Fruit fly (Drosophila melanogaster) whole organism, embryonic: Measurements from ENCODE around the gene Lgr1.

Experiments used
- B-H1 ChIP-seq: fragments of 200-800 bp; sonication (Bioruptor generic); IDR thresholded peaks from 3 replicates; pipeline ENCODE4 v1.3.6; 2022; ENCODE audit warnings: missing biosample characterization, missing genetic modification characterization
- BEAF-32 ChIP-seq: fragments of 200-800 bp; sonication (Bioruptor generic); optimal IDR thresholded peaks from 3 replicates; lab custom pipeline; 2017; ENCODE audit warnings: missing biosample characterization, missing genetic modification characterization, mild to moderate bottlenecking, moderate library complexity, missing genetic modification reagents
- Bgb ChIP-seq: fragments of 200-800 bp; sonication (Bioruptor generic); IDR thresholded peaks from 2 replicates; pipeline ENCODE4 v1.3.6; 2022; ENCODE audit warnings: missing biosample characterization, missing genetic modification characterization; ENCODE audit not compliant: partially characterized antibody
- C15 ChIP-seq: fragments of 200-800 bp; sonication (Bioruptor generic); IDR thresholded peaks from 3 replicates; pipeline ENCODE4 v1.3.6; 2022; ENCODE audit warnings: missing biosample characterization, missing genetic modification characterization
- CG10209 ChIP-seq: fragments of 200-800 bp; sonication (Bioruptor generic); optimal IDR thresholded peaks from 3 replicates; lab custom pipeline; 2017; ENCODE audit warnings: missing biosample characterization, mild to moderate bottlenecking, missing genetic modification characterization, missing genetic modification reagents
- CG10543 ChIP-seq: fragments of 200-800 bp; sonication (Bioruptor generic); optimal IDR thresholded peaks from 3 replicates; lab custom pipeline; 2017; ENCODE audit warnings: missing biosample characterization, mild to moderate bottlenecking, missing genetic modification characterization, moderate library complexity
- CG12104 ChIP-seq: fragments of 200-800 bp; sonication (Bioruptor generic); optimal IDR thresholded peaks from 3 replicates; lab custom pipeline; 2016; ENCODE audit warnings: missing biosample characterization, missing genetic modification characterization
- CG14441 ChIP-seq: fragments of 200-800 bp; sonication (Bioruptor generic); IDR thresholded peaks from 2 replicates; pipeline ENCODE4 v1.3.6; 2022; ENCODE audit warnings: missing biosample characterization, missing genetic modification characterization
- CG1792 ChIP-seq: fragments of 200-800 bp; sonication (Bioruptor generic); optimal IDR thresholded peaks from 2 replicates; lab custom pipeline; 2016; ENCODE audit warnings: missing biosample characterization, missing genetic modification characterization
- CG18011 ChIP-seq: fragments of 200-800 bp; sonication (Bioruptor generic); optimal IDR thresholded peaks from 2 replicates; lab custom pipeline; 2017; ENCODE audit warnings: missing biosample characterization, missing genetic modification characterization, mild to moderate bottlenecking, moderate library complexity, missing genotype
- CG30020 ChIP-seq: fragments of 200-800 bp; optimal IDR thresholded peaks from 2 replicates; lab custom pipeline; 2019; ENCODE audit warnings: missing biosample characterization, mild to moderate bottlenecking, missing genetic modification characterization, moderate library complexity
- CG32532 ChIP-seq: fragments of 200-800 bp; sonication (Bioruptor generic); IDR thresholded peaks from 2 replicates; pipeline ENCODE4 v1.3.6; 2022; ENCODE audit warnings: missing biosample characterization, missing genetic modification characterization
- CG32767 ChIP-seq: fragments of 200-800 bp; sonication (Bioruptor generic); IDR thresholded peaks from 2 replicates; pipeline ENCODE4 v1.3.6; 2022; ENCODE audit warnings: missing biosample characterization, missing genetic modification characterization
- CG34422 ChIP-seq: fragments of 200-800 bp; sonication (Bioruptor generic); IDR thresholded peaks from 3 replicates; pipeline ENCODE4 v1.3.6; 2022; ENCODE audit warnings: missing biosample characterization, missing genetic modification characterization
- CG5180 ChIP-seq: fragments of 200-800 bp; sonication (Bioruptor generic); optimal IDR thresholded peaks from 3 replicates; lab custom pipeline; 2017; ENCODE audit warnings: missing biosample characterization, missing genetic modification characterization, mild to moderate bottlenecking, moderate library complexity, missing genetic modification reagents
- CG6175 ChIP-seq: fragments of 200-800 bp; sonication (Bioruptor generic); IDR thresholded peaks from 3 replicates; pipeline ENCODE4 v1.3.6; 2022; ENCODE audit warnings: missing biosample characterization, missing genetic modification characterization
- CG7556 ChIP-seq: fragments of 200-800 bp; sonication (Bioruptor generic); optimal IDR thresholded peaks from 2 replicates; lab custom pipeline; 2017; ENCODE audit warnings: missing biosample characterization, mild to moderate bottlenecking, missing genetic modification characterization
- CG7839 ChIP-seq: fragments of 200-800 bp; sonication (Bioruptor generic); optimal IDR thresholded peaks from 3 replicates; lab custom pipeline; 2018; ENCODE audit warnings: missing biosample characterization, mild to moderate bottlenecking, missing genetic modification characterization, moderate library complexity
- Dp ChIP-seq: fragments of 200-800 bp; sonication (Bioruptor generic); optimal IDR thresholded peaks from 2 replicates; lab custom pipeline; 2018; ENCODE audit warnings: missing biosample characterization, mild to moderate bottlenecking, missing genetic modification characterization, moderate library complexity
- HmgD ChIP-seq: fragments of 200-800 bp; sonication (Bioruptor generic); optimal IDR thresholded peaks from 3 replicates; lab custom pipeline; 2016; ENCODE audit warnings: missing biosample characterization, missing genetic modification characterization
- HmgZ ChIP-seq: fragments of 200-800 bp; sonication (Bioruptor generic); optimal IDR thresholded peaks from 2 replicates; lab custom pipeline; 2018; ENCODE audit warnings: missing biosample characterization, mild to moderate bottlenecking, missing genetic modification characterization
- MBD-R2 ChIP-seq: fragments of 200-800 bp; sonication (Bioruptor generic); IDR thresholded peaks from 2 replicates; pipeline ENCODE4 v1.3.6; 2022; ENCODE audit warnings: missing biosample characterization, missing genetic modification characterization
- Med ChIP-seq: fragments of 200-800 bp; sonication (Bioruptor generic); peaks from one replicate; lab custom pipeline; 2016; ENCODE audit warnings: missing biosample characterization, missing genetic modification characterization, mild to moderate bottlenecking, inconsistent platforms, moderate library complexity
- Rfx ChIP-seq: fragments of 200-800 bp; sonication (Bioruptor generic); IDR thresholded peaks from 2 replicates; pipeline ENCODE4 v1.3.6; 2022; ENCODE audit warnings: missing biosample characterization, missing genetic modification characterization
- Sox100B ChIP-seq: fragments of 200-800 bp; sonication (Bioruptor generic); optimal IDR thresholded peaks from 3 replicates; lab custom pipeline; 2018; ENCODE audit warnings: missing biosample characterization, mild to moderate bottlenecking, missing genetic modification characterization
- Trl ChIP-seq, 3 experiments: fragments of >200 bp in 2 of 3; fragments of 200-800 bp in 1 of 3; sonication (Bioruptor generic) in 1 of 3; optimal IDR thresholded peaks; 2 replicates in 1 of 3; 3 replicates in 2 of 3; lab custom pipeline; 2016 to 2017; ENCODE audit warnings: missing biosample characterization in 1 of 3, missing genetic modification characterization in 1 of 3
- abd-A ChIP-seq: fragments of 200-800 bp; sonication (Bioruptor generic); optimal IDR thresholded peaks from 3 replicates; lab custom pipeline; 2019; ENCODE audit warnings: missing biosample characterization, mild to moderate bottlenecking, missing genetic modification characterization, moderate library complexity
- aop ChIP-seq: fragments of 200-800 bp; sonication (Bioruptor generic); IDR thresholded peaks from 2 replicates; pipeline ENCODE4 v1.3.6; 2022; ENCODE audit warnings: missing biosample characterization, missing genetic modification characterization
- bbx ChIP-seq: fragments of 200-800 bp; sonication (Bioruptor generic); IDR thresholded peaks from 2 replicates; pipeline ENCODE4 v1.3.6; 2022; ENCODE audit warnings: missing biosample characterization, missing genetic modification characterization; ENCODE audit not compliant: partially characterized antibody
- bsh ChIP-seq, 2 experiments: fragments of 200-800 bp; sonication (Bioruptor generic); optimal IDR thresholded peaks; 2 replicates each; lab custom pipeline; 2017 to 2018; ENCODE audit warnings: mild to moderate bottlenecking in 2 of 2, missing biosample characterization in 2 of 2, missing genetic modification characterization in 2 of 2, moderate library complexity in 1 of 2
- crol ChIP-seq: fragments of 200-800 bp; sonication (Bioruptor generic); IDR thresholded peaks from 2 replicates; pipeline ENCODE4 v1.3.6; 2022; ENCODE audit warnings: missing biosample characterization, missing genetic modification characterization
- cwo ChIP-seq: fragments of 200-800 bp; sonication (Bioruptor generic); optimal IDR thresholded peaks from 3 replicates; lab custom pipeline; 2017; ENCODE audit warnings: missing biosample characterization, missing genetic modification characterization, mild to moderate bottlenecking, moderate library complexity, missing genetic modification reagents
- danr ChIP-seq: fragments of 200-800 bp; sonication (Bioruptor generic); IDR thresholded peaks from 2 replicates; pipeline ENCODE4 v1.3.6; 2022; ENCODE audit warnings: missing biosample characterization, missing genetic modification characterization
- emc ChIP-seq: fragments of 200-800 bp; sonication (Bioruptor generic); optimal IDR thresholded peaks from 2 replicates; lab custom pipeline; 2016; ENCODE audit warnings: missing biosample characterization, missing genetic modification characterization
- gce ChIP-seq: fragments of 200-800 bp; sonication (Bioruptor generic); IDR thresholded peaks from 3 replicates; pipeline ENCODE4 v1.3.6; 2022; ENCODE audit warnings: missing biosample characterization, missing genetic modification characterization
- hb ChIP-seq: fragments of 200-800 bp; sonication (Bioruptor generic); IDR thresholded peaks from 3 replicates; pipeline ENCODE4 v1.3.6; 2022; ENCODE audit warnings: missing biosample characterization, missing genetic modification characterization; ENCODE audit not compliant: partially characterized antibody
- nerfin-1 ChIP-seq: fragments of 200-800 bp; sonication (Bioruptor generic); optimal IDR thresholded peaks from 3 replicates; lab custom pipeline; 2019; ENCODE audit warnings: missing biosample characterization, mild to moderate bottlenecking, missing genetic modification characterization, moderate library complexity
- pfk ChIP-seq: fragments of 200-800 bp; sonication (Bioruptor generic); optimal IDR thresholded peaks from 2 replicates; lab custom pipeline; 2018; ENCODE audit warnings: missing biosample characterization, mild to moderate bottlenecking, missing genetic modification characterization, moderate library complexity
- ranshi ChIP-seq: fragments of 200-800 bp; sonication (Bioruptor generic); IDR thresholded peaks from 2 replicates; pipeline ENCODE4 v1.3.6; 2022; ENCODE audit warnings: missing biosample characterization, missing genetic modification characterization
- row ChIP-seq: fragments of 200-800 bp; sonication (Bioruptor generic); IDR thresholded peaks from 3 replicates; pipeline ENCODE4 v1.3.6; 2022; ENCODE audit warnings: missing biosample characterization, missing genetic modification characterization
- sd ChIP-seq: fragments of 200-800 bp; sonication (Bioruptor generic); optimal IDR thresholded peaks from 3 replicates; lab custom pipeline; 2018; ENCODE audit warnings: missing biosample characterization, mild to moderate bottlenecking, missing genetic modification characterization, moderate library complexity
- sens ChIP-seq: fragments of 200-800 bp; sonication (Bioruptor generic); peaks from one replicate; lab custom pipeline; 2016; ENCODE audit warnings: missing biosample characterization, missing genetic modification characterization
- sna ChIP-seq: fragments of 200-800 bp; sonication (Bioruptor generic); IDR thresholded peaks from 2 replicates; pipeline ENCODE4 v1.3.6; 2022; ENCODE audit warnings: missing biosample characterization, missing genetic modification characterization; ENCODE audit not compliant: partially characterized antibody
- sr ChIP-seq: fragments of 200-800 bp; sonication (Bioruptor generic); IDR thresholded peaks from 3 replicates; pipeline ENCODE4 v1.3.6; 2022; ENCODE audit warnings: missing biosample characterization, missing genetic modification characterization
- tin ChIP-seq: fragments of 200-800 bp; sonication (Bioruptor generic); optimal IDR thresholded peaks from 3 replicates; lab custom pipeline; 2016; ENCODE audit warnings: missing biosample characterization, missing genetic modification characterization
- tx ChIP-seq: fragments of 200-800 bp; sonication (Bioruptor generic); optimal IDR thresholded peaks from 2 replicates; lab custom pipeline; 2016; ENCODE audit warnings: missing biosample characterization, missing genetic modification characterization
- unc-4 ChIP-seq: fragments of 200-800 bp; sonication (Bioruptor generic); IDR thresholded peaks from 2 replicates; pipeline ENCODE4 v1.3.6; 2022; ENCODE audit warnings: missing biosample characterization, missing genetic modification characterization; ENCODE audit not compliant: partially characterized antibody
- wek ChIP-seq: fragments of 200-800 bp; sonication (Bioruptor generic); optimal IDR thresholded peaks from 3 replicates; lab custom pipeline; 2018; ENCODE audit warnings: missing biosample characterization, mild to moderate bottlenecking, missing genetic modification characterization, moderate library complexity
- yki ChIP-seq: fragments of >200 bp; optimal IDR thresholded peaks from 3 replicates; lab custom pipeline; 2018
- z ChIP-seq: fragments of 200-800 bp; sonication (Bioruptor generic); IDR thresholded peaks from 3 replicates; pipeline ENCODE4 v1.3.6; 2022; ENCODE audit warnings: missing biosample characterization, missing genetic modification characterization

Lgr1 gene

DNA sequence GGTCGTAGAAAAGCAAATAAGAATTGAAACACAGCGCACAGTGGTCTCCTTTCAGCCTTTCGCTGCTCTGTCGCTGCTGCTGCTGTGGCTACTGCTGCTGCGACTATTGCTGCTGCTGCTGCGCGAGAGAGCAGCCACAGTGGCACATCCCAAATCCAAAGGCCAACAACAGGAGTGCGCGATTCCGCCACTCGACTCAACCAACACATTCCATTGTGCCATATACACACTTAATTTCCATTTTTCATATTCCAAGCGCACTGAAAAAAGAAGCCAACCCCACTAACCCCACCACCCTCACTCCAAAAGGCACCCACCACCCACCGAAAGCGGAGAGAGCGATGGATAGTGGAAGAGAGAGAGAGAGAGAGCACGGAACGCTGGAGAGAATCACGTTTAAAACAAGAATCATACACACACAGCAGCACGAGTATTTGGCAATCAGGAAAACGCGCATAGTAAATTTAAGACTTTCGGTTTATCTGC is 50.6 kb downstream of the Lgr1 start (continued):
- TF ChIP-seq Med (GFP tag; lab: Kevin White, UChicago) (peak; percentile 61), Rfx (peak; percentile 33; the same call in 1 of the 2 replicates), MBD-R2 (peak; percentile 20; the same call in 1 of the 2 replicates), row (GFP tag; lab: Robert Waterston, UW) (peak; percentile 26; the same call in 1 of the 3 replicates), CG7556 (GFP tag; lab: Kevin White, UChicago) (no peak), CG7839 (tag; lab: Kevin White, UChicago) (no peak), wek (GFP tag; lab: Kevin White, UChicago) (no peak), CG18011 (GFP tag; lab: Kevin White, UChicago) (no peak), HmgD (GFP tag; lab: Kevin White, UChicago) (no peak), sr (GFP tag; lab: Robert Waterston, UW) (no peak), Dp (GFP tag; lab: Kevin White, UChicago) (no peak), sens (GFP tag; lab: Kevin White, UChicago) (no peak), CG14441 (no peak), bsh (GFP tag; optimal IDR thresholded peaks at IDR 0.05; lab: Kevin White, UChicago) (no peak), CG10209 (GFP tag; lab: Kevin White, UChicago) (no peak), CG12104 (GFP tag; lab: Kevin White, UChicago) (no peak), CG10543 (GFP tag; lab: Kevin White, UChicago) (peak; percentile 5), ranshi (GFP tag; lab: Robert Waterston, UW) (0 out of 2 replicates have a peak, but pooled peaks have one; percentile 6), C15 (GFP tag; lab: Robert Waterston, UW) (no peak), tin (GFP tag; lab: Kevin White, UChicago) (no peak), unc-4 (GFP tag; lab: Robert Waterston, UW) (no peak), crol (peak; percentile 64), BEAF-32 (GFP tag; lab: Kevin White, UChicago) (no peak), CG1792 (GFP tag; lab: Kevin White, UChicago) (no peak), aop (GFP tag; lab: Robert Waterston, UW) (no peak), HmgZ (tag; lab: Kevin White, UChicago) (no peak), CG32532 (GFP tag; lab: Robert Waterston, UW) (peak; percentile 47), CG34422 (0 out of 3 replicates have a peak, but pooled peaks have one; percentile 12), pfk (GFP tag; lab: Kevin White, UChicago) (peak; percentile 64), tx (GFP tag; lab: Kevin White, UChicago) (no peak), CG32767 (GFP tag; lab: Robert Waterston, UW) (peak; percentile 50; the same call in 1 of the 2 replicates), hb (GFP tag; lab: Robert Waterston, UW) (no peak), cwo (GFP tag; lab: Kevin White, UChicago) (peak; percentile 43), nerfin-1 (tag; lab: Kevin White, UChicago) (peak; percentile 84), Trl (optimal IDR thresholded peaks at IDR 0.05; lab: Kevin White, UChicago) (peak; percentile 79 to 88), Trl (GFP tag; optimal IDR thresholded peaks at IDR 0.05; lab: Kevin White, UChicago) (no peak), sd (tag; lab: Kevin White, UChicago) (peak; percentile 88), sna (GFP tag; lab: Robert Waterston, UW) (0 out of 2 replicates have a peak, but pooled peaks have one; percentile 26), gce (no peak), B-H1 (no peak), CG5180 (GFP tag; lab: Kevin White, UChicago) (no peak), emc (no peak), z (GFP tag; lab: Robert Waterston, UW) (peak; percentile 69; the same call in 2 of the 3 replicates), danr (GFP tag; lab: Robert Waterston, UW) (no peak), abd-A (peak; percentile 92), Bgb (GFP tag; lab: Robert Waterston, UW) (peak; percentile 20; the same call in 1 of the 2 replicates), bbx (GFP tag; lab: Robert Waterston, UW) (peak; percentile 34; the same call in 1 of the 2 replicates), yki (lab: Kevin White, UChicago) (peak; percentile 22), Sox100B (no peak), CG6175 (GFP tag; lab: Robert Waterston, UW) (0 out of 3 replicates have a peak, but pooled peaks have one; percentile 57), CG30020 (tag; lab: Kevin White, UChicago) (no peak)
